Worm (Caenorhabditis elegans): ENCODE data around the gene hach-1.

Gene hach-1

ce11 chrIII:5591668-5592149, 36.5 kb downstream of the hach-1 start, which contains the start of the genes ddx-15 and ucr-1:
ddx-15 (minus strand) TSS chrIII:5591718.
ucr-1 (plus strand) TSS chrIII:5592135.
- TF ChIP-seq hlh-8 (tag; optimal IDR thresholded peaks at IDR 0.05) (no peak), zip-5 (tag; optimal IDR thresholded peaks at IDR 0.05) (no peak), unc-86 (tag; optimal IDR thresholded peaks at IDR 0.05) (no peak), fax-1 (tag; optimal IDR thresholded peaks at IDR 0.05) (no peak), ceh-30 (tag; optimal IDR thresholded peaks at IDR 0.05) (no peak), ahr-1 (tag; optimal IDR thresholded peaks at IDR 0.05) (no peak), rnt-1 (tag; optimal IDR thresholded peaks at IDR 0.05) (no peak), ceh-14 (tag; optimal IDR thresholded peaks at IDR 0.05) (no peak), ceh-6 (GFP tag; optimal IDR thresholded peaks at IDR 0.05) (no peak), K02D7.2 (tag; optimal IDR thresholded peaks at IDR 0.05) (no peak), pqm-1 (tag; optimal IDR thresholded peaks at IDR 0.05) (no peak), che-1 (tag; optimal IDR thresholded peaks at IDR 0.05) (no peak), C38D4.7 (GFP tag; optimal IDR thresholded peaks at IDR 0.05) (no peak), nfya-1 (tag; optimal IDR thresholded peaks at IDR 0.05) (peak; percentile 29), ceh-45 (GFP tag; IDR thresholded peaks at IDR 0.05) (no peak), ttx-3 (tag; optimal IDR thresholded peaks at IDR 0.05) (no peak), odd-2 (tag; optimal IDR thresholded peaks at IDR 0.05) (no peak), ceh-18 (tag; optimal IDR thresholded peaks at IDR 0.05) (no peak), lin-11 (tag; optimal IDR thresholded peaks at IDR 0.05) (no peak), pag-3 (tag; optimal IDR thresholded peaks at IDR 0.05; ENCODE audit: borderline replicate concordance) (no peak), hlh-6 (tag; optimal IDR thresholded peaks at IDR 0.05) (no peak), npax-4 (tag; optimal IDR thresholded peaks at IDR 0.05) (no peak), pat-9 (tag; optimal IDR thresholded peaks at IDR 0.05) (no peak), ceh-19 (GFP tag; optimal IDR thresholded peaks at IDR 0.05) (no peak), unc-42 (tag; optimal IDR thresholded peaks at IDR 0.05) (no peak), hlh-13 (GFP tag; optimal IDR thresholded peaks at IDR 0.05) (no peak), elt-2 (tag; optimal IDR thresholded peaks at IDR 0.05) (no peak), ceh-22 (tag; optimal IDR thresholded peaks at IDR 0.05) (no peak), ceh-31 (tag; optimal IDR thresholded peaks at IDR 0.05) (peak; percentile 37), nhr-11 (tag; optimal IDR thresholded peaks at IDR 0.05) (no peak), lim-6 (tag; optimal IDR thresholded peaks at IDR 0.05) (no peak), sox-4 (tag; optimal IDR thresholded peaks at IDR 0.05) (no peak), tbx-2 (tag; optimal IDR thresholded peaks at IDR 0.05) (peak; percentile 10), unc-55 (GFP tag; optimal IDR thresholded peaks at IDR 0.05) (peak; percentile 1), pha-2 (tag; optimal IDR thresholded peaks at IDR 0.05) (no peak)

DNA sequence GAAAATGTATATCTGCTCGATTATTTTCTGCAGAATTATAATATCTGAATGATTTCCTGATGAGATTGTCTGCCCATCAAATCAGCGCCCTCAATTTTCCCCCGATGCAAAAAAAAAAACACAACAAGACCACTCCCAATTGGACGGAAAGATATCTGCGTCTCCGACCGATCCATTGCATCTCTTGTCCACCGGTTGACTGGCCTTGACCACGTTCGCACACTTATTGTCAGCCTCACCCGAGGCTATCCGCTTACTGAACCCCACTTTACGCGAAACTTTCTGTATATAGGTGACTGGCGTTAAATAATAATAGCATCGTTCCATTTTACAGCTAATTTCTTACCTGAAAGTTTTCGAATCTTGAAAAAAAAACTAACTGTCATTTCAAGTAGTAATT, 39.1 kb downstream of the hach-1 start:
- TF ChIP-seq nfya-1 (tag; optimal IDR thresholded peaks at IDR 0.05) (peak; percentile 42), hlh-8 (tag; optimal IDR thresholded peaks at IDR 0.05) (no peak)

ce11 chrIII:5595445-5595844, 40.2 kb downstream of the hach-1 start, which contains the start of gene ced-6:
ced-6 (plus strand) TSS chrIII:5595771.
- no peak for TF ChIP-seq unc-86 (tag; optimal IDR thresholded peaks at IDR 0.05)
- no peak for TF ChIP-seq dve-1 (tag; optimal IDR thresholded peaks at IDR 0.05)
- no peak for TF ChIP-seq elt-4 (tag; optimal IDR thresholded peaks at IDR 0.05)
- no peak for TF ChIP-seq pat-9 (tag; optimal IDR thresholded peaks at IDR 0.05)
- TF ChIP-seq unc-42 (tag; optimal IDR thresholded peaks at IDR 0.05) = no peak
- TF ChIP-seq ceh-9 (tag; optimal IDR thresholded peaks at IDR 0.05) = no peak
- TF ChIP-seq zip-5 (tag; optimal IDR thresholded peaks at IDR 0.05) = no peak
- no peak for TF ChIP-seq ceh-45 (GFP tag; IDR thresholded peaks at IDR 0.05)
- no peak for TF ChIP-seq hlh-6 (tag; optimal IDR thresholded peaks at IDR 0.05)
- no peak for TF ChIP-seq tbx-7 (tag; optimal IDR thresholded peaks at IDR 0.05)
- TF ChIP-seq unc-3 (GFP tag; conservative IDR thresholded peaks at IDR 0.05) = no peak
- no peak for TF ChIP-seq unc-3 (tag; optimal IDR thresholded peaks at IDR 0.05)
- TF ChIP-seq F13H6.1 (tag; optimal IDR thresholded peaks at IDR 0.05) = no peak
- TF ChIP-seq hlh-8 (tag; optimal IDR thresholded peaks at IDR 0.05) = no peak
- TF ChIP-seq ceh-18 (tag; optimal IDR thresholded peaks at IDR 0.05) = no peak
- TF ChIP-seq K09A11.1 (tag; optimal IDR thresholded peaks at IDR 0.05; ENCODE audit: insufficient read depth) = no peak
- TF ChIP-seq ceh-22 (tag; optimal IDR thresholded peaks at IDR 0.05) = no peak
- no peak for TF ChIP-seq madf-2 (tag; optimal IDR thresholded peaks at IDR 0.05)
- no peak for TF ChIP-seq T23F11.4 (GFP tag; optimal IDR thresholded peaks at IDR 0.05)

Measured in whole organism, late embryonic.